Worm (Caenorhabditis elegans): ENCODE data around the gene npr-34.

The npr-34 gene

DNA sequence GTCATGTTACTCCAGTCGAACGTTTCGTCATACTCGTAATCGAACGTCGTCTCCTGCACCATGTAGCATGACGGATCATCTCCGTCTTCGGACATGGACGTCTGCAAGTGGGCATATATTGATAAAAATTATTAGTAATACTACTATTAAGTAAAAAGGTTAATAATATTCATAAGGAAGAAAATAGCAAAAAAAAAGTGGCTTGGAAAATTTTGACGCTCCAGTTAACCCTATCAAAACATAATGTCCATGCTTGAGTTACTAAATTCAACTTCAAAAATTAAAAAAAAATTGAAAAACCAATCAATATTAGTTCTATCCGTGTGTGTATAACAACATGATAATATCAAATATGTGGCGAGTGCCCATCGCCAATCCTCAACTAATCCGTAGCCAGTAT is at the start of gene npr-34:
npr-34 (minus strand) TSS at position 101 of the 400 bp plus-strand sequence.
- no peak for TF ChIP-seq med-1 (GFP tag; optimal IDR thresholded peaks at IDR 0.05; ENCODE audit: insufficient read depth)
- TF ChIP-seq ref-1 (GFP tag; conservative IDR thresholded peaks at IDR 0.05): no peak
- TF ChIP-seq tab-1 (GFP tag; IDR thresholded peaks at IDR 0.05): no peak
- TF ChIP-seq ztf-23 (GFP tag; IDR thresholded peaks at IDR 0.05): no peak
- no peak for TF ChIP-seq flt-1 (GFP tag; IDR thresholded peaks at IDR 0.05)
- TF ChIP-seq klf-2 (GFP tag; conservative IDR thresholded peaks at IDR 0.05): no peak
- TF ChIP-seq cog-1 (tag; optimal IDR thresholded peaks at IDR 0.05): no peak

DNA sequence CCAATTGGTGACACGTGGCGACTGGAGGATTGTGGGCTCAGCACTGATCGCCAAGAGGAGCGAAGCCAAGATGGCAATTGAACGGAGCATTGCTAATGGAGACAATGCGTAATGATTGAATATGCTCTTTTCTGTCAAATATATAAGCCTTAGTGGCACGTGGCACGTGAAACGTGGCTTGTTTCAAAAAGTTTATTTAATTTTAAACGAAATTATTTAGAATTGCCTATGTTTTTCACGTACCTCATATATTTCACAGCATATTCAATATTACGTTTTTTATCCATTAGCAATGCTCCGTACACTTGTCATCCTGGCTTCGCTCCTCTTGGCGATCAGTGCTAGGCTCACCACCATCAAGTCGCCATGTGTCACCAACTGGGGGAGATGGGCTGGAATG is 46.9 kb upstream of the npr-34 start, which contains the start of gene Y54E2A.9:
Y54E2A.9 (minus strand) TSS at position 101 of the 400 bp plus-strand sequence.
- TF ChIP-seq ztf-23 (GFP tag; IDR thresholded peaks at IDR 0.05) (no peak), ztf-29 (GFP tag; IDR thresholded peaks at IDR 0.05) (no peak), flt-1 (GFP tag; IDR thresholded peaks at IDR 0.05) (no peak), ref-1 (GFP tag; conservative IDR thresholded peaks at IDR 0.05) (no peak), cog-1 (tag; optimal IDR thresholded peaks at IDR 0.05) (no peak), tab-1 (GFP tag; IDR thresholded peaks at IDR 0.05) (no peak)

DNA sequence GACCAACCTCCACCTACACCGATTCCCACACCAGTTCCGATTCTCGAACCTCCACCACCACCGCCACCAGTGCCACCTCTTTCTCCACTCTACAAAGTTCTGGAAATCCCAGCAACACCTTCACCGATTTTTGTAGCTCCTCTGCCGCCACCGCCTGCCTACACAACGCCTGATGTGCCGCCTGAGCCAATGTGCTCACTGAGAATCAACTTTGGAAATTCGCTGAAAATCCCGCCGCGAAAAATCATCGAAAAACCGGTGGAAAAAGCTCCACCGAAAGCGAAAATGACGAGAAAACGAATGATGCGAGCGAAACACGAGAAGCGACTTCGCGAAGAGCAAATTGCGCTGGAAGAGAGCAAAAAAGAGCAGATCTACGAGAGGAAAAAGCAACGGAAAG is 40.8 kb upstream of the npr-34 start:
- TF ChIP-seq ref-1 (GFP tag; conservative IDR thresholded peaks at IDR 0.05) (no peak), ztf-29 (GFP tag; IDR thresholded peaks at IDR 0.05) (no peak), tab-1 (GFP tag; IDR thresholded peaks at IDR 0.05) (no peak), klf-2 (GFP tag; conservative IDR thresholded peaks at IDR 0.05) (no peak), flt-1 (GFP tag; IDR thresholded peaks at IDR 0.05) (no peak), T22C8.4 (GFP tag; IDR thresholded peaks at IDR 0.05) (no peak), med-1 (GFP tag; optimal IDR thresholded peaks at IDR 0.05; ENCODE audit: insufficient read depth) (no peak), cog-1 (tag; optimal IDR thresholded peaks at IDR 0.05) (no peak), ztf-23 (GFP tag; IDR thresholded peaks at IDR 0.05) (no peak)

DNA sequence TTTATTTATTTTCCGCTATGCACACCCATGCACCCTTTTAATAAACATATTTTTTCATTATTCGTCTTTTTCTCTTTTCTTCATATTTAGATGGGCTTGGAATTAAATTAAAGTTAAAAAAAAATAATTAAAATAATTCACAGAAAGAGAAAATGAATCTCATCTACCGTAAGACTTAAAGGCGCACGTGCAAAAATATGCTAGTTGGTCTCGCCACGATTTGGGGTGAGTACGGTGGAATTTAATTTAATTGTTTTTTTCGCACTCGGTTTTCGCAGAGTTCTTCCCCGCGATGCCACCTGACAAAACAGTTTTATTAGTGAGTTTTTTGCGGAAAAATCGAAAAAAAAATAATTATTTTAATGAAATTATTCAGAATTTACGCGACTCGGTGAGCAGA is 39.0 kb upstream of the npr-34 start, which contains the start of gene Y54E2A.8:
Y54E2A.8 (plus strand) TSS at position 254 of the 400 bp plus-strand sequence.
- TF ChIP-seq med-1 (GFP tag; optimal IDR thresholded peaks at IDR 0.05; ENCODE audit: insufficient read depth): no peak
- TF ChIP-seq T22C8.4 (GFP tag; IDR thresholded peaks at IDR 0.05): no peak
- no peak for TF ChIP-seq ztf-29 (GFP tag; IDR thresholded peaks at IDR 0.05)
- no peak for TF ChIP-seq flt-1 (GFP tag; IDR thresholded peaks at IDR 0.05)
- no peak for TF ChIP-seq klf-2 (GFP tag; conservative IDR thresholded peaks at IDR 0.05)
- no peak for TF ChIP-seq tab-1 (GFP tag; IDR thresholded peaks at IDR 0.05)
- TF ChIP-seq ref-1 (GFP tag; conservative IDR thresholded peaks at IDR 0.05): no peak
- TF ChIP-seq ztf-23 (GFP tag; IDR thresholded peaks at IDR 0.05): no peak
- no peak for TF ChIP-seq cog-1 (tag; optimal IDR thresholded peaks at IDR 0.05)

DNA sequence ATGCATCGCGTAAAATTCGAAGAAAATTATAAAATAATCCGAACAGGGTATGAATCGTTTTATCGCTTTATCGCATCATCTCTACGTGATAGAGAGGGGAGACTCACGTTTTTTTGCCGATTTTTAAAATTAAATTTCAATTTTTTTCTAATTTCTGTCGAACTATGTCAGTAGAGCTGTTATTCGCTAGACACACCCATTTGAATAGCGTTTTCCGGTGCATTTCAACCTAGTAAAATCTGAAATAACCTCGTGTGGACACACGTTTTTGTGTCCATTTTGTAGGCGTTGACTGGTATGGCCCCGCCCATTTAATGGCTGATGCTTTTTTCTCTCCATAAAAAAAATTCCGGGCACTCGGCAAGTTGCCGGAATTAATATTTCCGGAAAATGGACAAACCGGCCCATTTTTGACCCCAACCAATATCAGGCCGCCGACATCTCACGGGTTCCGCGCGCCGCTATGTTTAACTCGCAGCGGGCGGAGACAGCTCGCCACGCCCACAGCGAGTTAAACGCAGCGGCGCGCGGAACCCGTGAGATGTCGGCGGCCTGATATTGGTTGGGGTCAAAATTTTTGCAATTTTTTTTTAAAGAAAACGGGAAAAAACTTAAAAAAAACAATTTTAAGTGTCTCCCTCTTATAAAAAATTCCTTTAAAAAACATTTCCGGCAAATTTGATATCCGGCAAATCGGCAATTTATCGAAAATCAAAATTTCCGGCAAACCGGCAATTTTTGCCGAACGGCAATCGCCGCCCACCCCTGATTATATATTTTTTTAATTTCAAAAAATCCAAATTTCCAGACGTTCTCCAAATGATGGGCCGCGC is 34.1 kb upstream of the npr-34 start, which contains the start of gene Y54E2A.7:
Y54E2A.7 (minus strand) TSS at position 51 of the 833 bp plus-strand sequence.
- TF ChIP-seq cog-1 (tag; optimal IDR thresholded peaks at IDR 0.05) (no peak), ref-1 (GFP tag; conservative IDR thresholded peaks at IDR 0.05) (no peak), ztf-29 (GFP tag; IDR thresholded peaks at IDR 0.05) (no peak), tab-1 (GFP tag; IDR thresholded peaks at IDR 0.05) (no peak), ztf-23 (GFP tag; IDR thresholded peaks at IDR 0.05) (no peak), klf-2 (GFP tag; conservative IDR thresholded peaks at IDR 0.05) (no peak), flt-1 (GFP tag; IDR thresholded peaks at IDR 0.05) (no peak), med-1 (GFP tag; optimal IDR thresholded peaks at IDR 0.05; ENCODE audit: insufficient read depth) (no peak), T22C8.4 (GFP tag; IDR thresholded peaks at IDR 0.05) (no peak)

DNA sequence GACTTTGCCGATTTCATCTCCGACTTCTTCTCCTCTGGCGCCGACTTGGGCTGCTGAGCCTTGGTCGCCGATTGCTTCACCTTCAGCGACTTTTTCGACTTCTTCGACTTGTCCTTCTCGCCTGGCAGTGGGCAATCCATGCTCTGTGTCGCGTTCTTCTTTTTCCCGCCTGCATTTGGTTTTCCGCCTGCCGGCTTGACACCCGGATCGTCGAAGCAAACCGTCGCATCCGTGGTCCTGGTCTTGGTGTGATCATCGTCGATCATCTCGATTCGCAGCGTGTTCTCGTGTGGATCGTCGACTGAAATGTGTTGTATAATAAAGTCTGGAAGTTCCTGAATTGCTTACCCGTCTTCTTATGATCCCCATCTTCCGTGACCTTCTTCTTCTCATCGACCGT is 33.1 kb upstream of the npr-34 start:
- TF ChIP-seq flt-1 (GFP tag; IDR thresholded peaks at IDR 0.05) (no peak), T22C8.4 (GFP tag; IDR thresholded peaks at IDR 0.05) (no peak), med-1 (GFP tag; optimal IDR thresholded peaks at IDR 0.05; ENCODE audit: insufficient read depth) (no peak), ref-1 (GFP tag; conservative IDR thresholded peaks at IDR 0.05) (no peak), ztf-29 (GFP tag; IDR thresholded peaks at IDR 0.05) (no peak), klf-2 (GFP tag; conservative IDR thresholded peaks at IDR 0.05) (no peak), ztf-23 (GFP tag; IDR thresholded peaks at IDR 0.05) (no peak), tab-1 (GFP tag; IDR thresholded peaks at IDR 0.05) (no peak), cog-1 (tag; optimal IDR thresholded peaks at IDR 0.05) (no peak)

DNA sequence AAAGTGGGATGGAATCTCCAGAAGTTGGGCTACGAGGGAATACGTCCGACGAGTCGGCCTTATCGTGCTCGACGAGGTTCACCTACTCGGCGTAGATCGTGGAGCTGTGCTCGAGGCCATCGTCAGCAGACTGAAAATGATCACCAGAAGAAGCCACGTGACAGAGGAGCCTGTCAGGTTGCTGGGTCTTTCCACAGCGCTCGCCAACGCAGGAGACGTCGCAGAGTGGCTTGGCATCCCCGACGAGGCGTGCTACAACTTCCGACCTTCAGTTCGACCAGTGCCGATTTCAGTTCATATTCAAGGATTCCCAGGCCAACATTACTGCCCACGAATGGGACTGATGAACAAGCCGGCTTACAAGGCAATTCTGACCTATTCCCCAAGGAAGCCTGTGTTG is 32.1 kb upstream of the npr-34 start:
- TF ChIP-seq med-1 (GFP tag; optimal IDR thresholded peaks at IDR 0.05; ENCODE audit: insufficient read depth) (no peak), flt-1 (GFP tag; IDR thresholded peaks at IDR 0.05) (no peak), T22C8.4 (GFP tag; IDR thresholded peaks at IDR 0.05) (no peak), ref-1 (GFP tag; conservative IDR thresholded peaks at IDR 0.05) (no peak), ztf-23 (GFP tag; IDR thresholded peaks at IDR 0.05) (no peak), tab-1 (GFP tag; IDR thresholded peaks at IDR 0.05) (no peak), klf-2 (GFP tag; conservative IDR thresholded peaks at IDR 0.05) (no peak), ztf-29 (GFP tag; IDR thresholded peaks at IDR 0.05) (no peak), cog-1 (tag; optimal IDR thresholded peaks at IDR 0.05) (no peak)

DNA sequence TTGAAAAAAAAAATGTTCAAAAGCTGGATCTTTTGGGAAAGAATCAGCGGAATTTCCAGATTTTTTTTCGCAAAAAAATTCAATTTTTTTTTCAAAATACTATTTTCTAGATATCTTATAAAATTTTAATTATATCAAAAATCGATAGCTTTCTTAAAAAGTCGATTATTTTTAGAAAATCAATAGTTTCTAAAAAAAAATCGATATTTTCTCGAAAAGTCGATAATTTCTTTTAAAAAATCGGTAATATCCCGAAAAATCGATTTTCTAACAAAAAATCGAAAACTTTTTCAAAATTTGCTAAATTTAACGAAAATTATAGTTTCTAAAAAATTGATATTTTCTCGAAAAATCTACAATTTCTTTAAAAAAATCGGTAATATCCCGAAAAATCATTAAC is 29.8 kb upstream of the npr-34 start:
- TF ChIP-seq ztf-29 (GFP tag; IDR thresholded peaks at IDR 0.05): no peak
- TF ChIP-seq ztf-23 (GFP tag; IDR thresholded peaks at IDR 0.05): no peak
- TF ChIP-seq flt-1 (GFP tag; IDR thresholded peaks at IDR 0.05): no peak
- TF ChIP-seq cog-1 (tag; optimal IDR thresholded peaks at IDR 0.05): no peak

DNA sequence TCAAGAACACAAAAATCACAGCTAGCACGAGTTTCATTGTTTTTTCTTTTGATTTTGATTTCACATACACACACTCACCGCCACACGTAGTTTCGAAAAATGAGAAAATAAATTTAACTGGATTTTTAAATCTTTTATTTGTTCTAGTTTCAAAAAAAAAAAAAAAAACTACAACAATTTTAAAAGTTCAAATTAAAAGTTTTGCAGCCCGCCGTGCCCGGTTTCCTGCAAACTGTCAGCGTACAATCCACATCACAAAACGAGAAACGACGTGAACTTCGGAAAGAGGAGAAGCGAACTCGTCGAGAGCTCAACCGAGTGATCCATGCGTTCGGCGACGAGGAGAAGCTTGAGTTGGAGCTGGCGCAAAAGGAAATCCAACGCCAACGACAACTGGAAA is 18.7 kb upstream of the npr-34 start, which contains the start of gene Y54E2A.5:
Y54E2A.5 (minus strand) TSS at position 101 of the 400 bp plus-strand sequence.
- TF ChIP-seq ztf-29 (GFP tag; IDR thresholded peaks at IDR 0.05) (no peak), tab-1 (GFP tag; IDR thresholded peaks at IDR 0.05) (no peak), flt-1 (GFP tag; IDR thresholded peaks at IDR 0.05) (no peak), med-1 (GFP tag; optimal IDR thresholded peaks at IDR 0.05; ENCODE audit: insufficient read depth) (no peak), T22C8.4 (GFP tag; IDR thresholded peaks at IDR 0.05) (no peak), klf-2 (GFP tag; conservative IDR thresholded peaks at IDR 0.05) (no peak), ztf-23 (GFP tag; IDR thresholded peaks at IDR 0.05) (no peak), ref-1 (GFP tag; conservative IDR thresholded peaks at IDR 0.05) (no peak), cog-1 (tag; optimal IDR thresholded peaks at IDR 0.05) (no peak)

Data from whole organism, midembryonic.